Worm (Caenorhabditis elegans): ENCODE data around the gene pkc-3.
A peak's percentile ranks its signal among the peaks of the same experiment; 100 is the strongest.

The pkc-3 gene

ce11 chrII:5373275-5374047, 6.4 kb upstream of the pkc-3 start, which contains the start of the genes agt-2 and F09E5.3 (continued):
- TF ChIP-seq F52B5.7 (tag; optimal IDR thresholded peaks at IDR 0.05): no peak
- no peak for TF ChIP-seq zim-3 (tag; optimal IDR thresholded peaks at IDR 0.05)
- peak; percentile 86 for TF ChIP-seq pbrm-1 (GFP tag; IDR thresholded peaks at IDR 0.05)
- TF ChIP-seq rcor-1 (GFP tag; IDR thresholded peaks at IDR 0.05): peak; percentile 91
- TF ChIP-seq B0035.1 (tag; optimal IDR thresholded peaks at IDR 0.05): no peak
- TF ChIP-seq dox-1 (GFP tag; IDR thresholded peaks at IDR 0.05): peak; percentile 84
- TF ChIP-seq snpc-1.1 (tag; optimal IDR thresholded peaks at IDR 0.05; ENCODE audit: insufficient read depth): peak; percentile 7
- no peak for TF ChIP-seq T26A5.8 (tag; optimal IDR thresholded peaks at IDR 0.05)
- TF ChIP-seq akir-1 (GFP tag; optimal IDR thresholded peaks at IDR 0.05): no peak
- TF ChIP-seq ceh-79 (tag; optimal IDR thresholded peaks at IDR 0.05): no peak
- TF ChIP-seq K12H6.12 (tag; optimal IDR thresholded peaks at IDR 0.05): peak; percentile 75
- TF ChIP-seq cebp-2 (GFP tag; IDR thresholded peaks at IDR 0.05): no peak
- TF ChIP-seq xnd-1 (tag; optimal IDR thresholded peaks at IDR 0.05): no peak
- TF ChIP-seq D2030.7 (GFP tag; IDR thresholded peaks at IDR 0.05): 0 out of 2 replicates have a peak, but pooled peaks have one; percentile 55
- peak; percentile 13 for TF ChIP-seq F23B12.7 (tag; optimal IDR thresholded peaks at IDR 0.05; ENCODE audit: insufficient read depth)
- TF ChIP-seq lsy-27 (tag; optimal IDR thresholded peaks at IDR 0.05; ENCODE audit: borderline replicate concordance, insufficient read depth): no peak
- TF ChIP-seq aptf-3 (GFP tag; IDR thresholded peaks at IDR 0.05): no peak
- TF ChIP-seq fkh-3 (tag; optimal IDR thresholded peaks at IDR 0.05): no peak
- TF ChIP-seq madf-10 (tag; optimal IDR thresholded peaks at IDR 0.05): peak; percentile 49
- no peak for TF ChIP-seq egrh-3 (GFP tag; IDR thresholded peaks at IDR 0.05)
- peak; percentile 59 for TF ChIP-seq attf-3 (GFP tag; conservative IDR thresholded peaks at IDR 0.05)
- TF ChIP-seq sdz-38 (tag; optimal IDR thresholded peaks at IDR 0.05): no peak
- no peak for TF ChIP-seq Y67H2A.10 (GFP tag; conservative IDR thresholded peaks at IDR 0.05)
- peak; percentile 61 for TF ChIP-seq pha-4 (tag; optimal IDR thresholded peaks at IDR 0.05)
- peak; percentile 56 for TF ChIP-seq repo-1 (tag; optimal IDR thresholded peaks at IDR 0.05)
- no peak for TF ChIP-seq ama-1 (optimal IDR thresholded peaks at IDR 0.05)
- no peak for TF ChIP-seq ama-1 (GFP tag; optimal IDR thresholded peaks at IDR 0.05)
- TF ChIP-seq Y53F4B.3 (GFP tag; IDR thresholded peaks at IDR 0.05): no peak
- TF ChIP-seq attf-6 (GFP tag; IDR thresholded peaks at IDR 0.05): no peak
- peak; percentile 35 for TF ChIP-seq atf-7 (tag; optimal IDR thresholded peaks at IDR 0.05)
- TF ChIP-seq ztf-26 (tag; optimal IDR thresholded peaks at IDR 0.05): peak; percentile 58
- peak; percentile 68 for TF ChIP-seq ceh-100 (GFP tag; IDR thresholded peaks at IDR 0.05)
- TF ChIP-seq madf-6 (GFP tag; IDR thresholded peaks at IDR 0.05): peak; percentile 82
- peak; percentile 55; the same call in 1 of the 2 replicates for TF ChIP-seq lin-26 (GFP tag; IDR thresholded peaks at IDR 0.05)
- TF ChIP-seq ztf-25 (GFP tag; IDR thresholded peaks at IDR 0.05): no peak
- no peak for TF ChIP-seq ccch-3 (GFP tag; optimal IDR thresholded peaks at IDR 0.05)
- no peak for TF ChIP-seq hsf-1 (GFP tag; IDR thresholded peaks at IDR 0.05)
- peak; percentile 50; the same call in 1 of the 2 replicates for TF ChIP-seq hmg-20 (GFP tag; IDR thresholded peaks at IDR 0.05)
- TF ChIP-seq F49E8.2 (tag; optimal IDR thresholded peaks at IDR 0.05; ENCODE audit: insufficient read depth): no peak
- no peak for TF ChIP-seq Y95B8A.8 (GFP tag; IDR thresholded peaks at IDR 0.05)
- TF ChIP-seq F55B11.4 (tag; optimal IDR thresholded peaks at IDR 0.05; ENCODE audit: borderline replicate concordance, insufficient read depth): no peak
- peak; percentile 5 for TF ChIP-seq F22D6.2 (tag; optimal IDR thresholded peaks at IDR 0.05)
- no peak for TF ChIP-seq rpc-1 (optimal IDR thresholded peaks at IDR 0.05)
- no peak for TF ChIP-seq rpc-1 (tag; optimal IDR thresholded peaks at IDR 0.05)
- TF ChIP-seq bed-2 (GFP tag; IDR thresholded peaks at IDR 0.05): no peak
- TF ChIP-seq ceh-27 (GFP tag; optimal IDR thresholded peaks at IDR 0.05): peak; percentile 80
- TF ChIP-seq let-607 (tag; optimal IDR thresholded peaks at IDR 0.05): peak; percentile 30 to 51
- peak; percentile 37; the same call in 1 of the 2 replicates for TF ChIP-seq ceh-91 (GFP tag; IDR thresholded peaks at IDR 0.05)
